Fruit fly (Drosophila melanogaster) whole organism, embryonic: ENCODE data around the gene CG13028.

Source experiments
- Aef1 ChIP-seq: fragments of 200-800 bp; sonication (Bioruptor generic); IDR thresholded peaks from 3 replicates; pipeline ENCODE4 v1.3.6; 2022; ENCODE audit warnings: missing biosample characterization, missing genetic modification characterization
- Antp ChIP-seq: fragments of 200-800 bp; sonication (Bioruptor generic); optimal IDR thresholded peaks from 3 replicates; lab custom pipeline; 2016; ENCODE audit warnings: missing biosample characterization, missing genetic modification characterization
- CG11093 ChIP-seq: fragments of 200-800 bp; sonication (Bioruptor generic); IDR thresholded peaks from 3 replicates; pipeline ENCODE4 v1.3.6; 2022; ENCODE audit warnings: missing biosample characterization, missing genetic modification characterization
- CG12659 ChIP-seq: fragments of 200-800 bp; sonication (Bioruptor generic); optimal IDR thresholded peaks from 3 replicates; lab custom pipeline; 2017; ENCODE audit warnings: mild to moderate bottlenecking, missing biosample characterization, missing genetic modification reagents, missing genetic modification characterization
- CG17186 ChIP-seq: fragments of 200-800 bp; sonication (Bioruptor generic); optimal IDR thresholded peaks from 3 replicates; lab custom pipeline; 2017; ENCODE audit warnings: missing biosample characterization, missing genetic modification reagents, missing genetic modification characterization
- Scr ChIP-seq: fragments of 200-800 bp; sonication (Bioruptor generic); IDR thresholded peaks from 2 replicates; pipeline ENCODE4 v1.3.6; 2022; ENCODE audit warnings: missing biosample characterization, missing genetic modification characterization; ENCODE audit not compliant: partially characterized antibody
- Tbp ChIP-seq: fragments of >200 bp; optimal IDR thresholded peaks from 2 replicates; lab custom pipeline; 2018; ENCODE audit warnings: missing biosample characterization, missing genetic modification characterization
- Vsx1 ChIP-seq: fragments of 200-800 bp; sonication (Bioruptor generic); optimal IDR thresholded peaks from 2 replicates; lab custom pipeline; 2017; ENCODE audit warnings: missing biosample characterization, mild to moderate bottlenecking, missing genetic modification characterization, missing genetic modification reagents
- cad ChIP-seq: fragments of >200 bp; optimal IDR thresholded peaks from 2 replicates; lab custom pipeline; 2017; ENCODE audit warnings: missing biosample characterization, missing genetic modification characterization
- crp ChIP-seq, 2 experiments: fragments of 200-800 bp; sonication (Bioruptor generic); optimal IDR thresholded peaks; 2 replicates in 1 of 2; 3 replicates in 1 of 2; lab custom pipeline; 2017; ENCODE audit warnings: missing biosample characterization in 2 of 2, missing genetic modification characterization in 2 of 2, mild to moderate bottlenecking in 1 of 2, moderate library complexity in 1 of 2
- lab ChIP-seq: fragments of 200-800 bp; sonication (Bioruptor generic); optimal IDR thresholded peaks from 3 replicates; lab custom pipeline; 2017; ENCODE audit warnings: missing biosample characterization, missing genetic modification characterization, mild to moderate bottlenecking, moderate library complexity, missing genetic modification reagents
- salm ChIP-seq: fragments of 200-800 bp; sonication (Bioruptor generic); optimal IDR thresholded peaks from 2 replicates; lab custom pipeline; 2018; ENCODE audit warnings: missing biosample characterization, mild to moderate bottlenecking, missing genetic modification characterization
- ssp ChIP-seq: fragments of 200-800 bp; sonication (Bioruptor generic); IDR thresholded peaks from 2 replicates; pipeline ENCODE4 v1.3.6; 2022; ENCODE audit warnings: missing biosample characterization, missing genetic modification characterization
- zfh1 ChIP-seq: fragments of 200-800 bp; sonication (Bioruptor generic); IDR thresholded peaks from 3 replicates; pipeline ENCODE4 v1.3.6; 2022; ENCODE audit warnings: missing biosample characterization, missing genetic modification characterization

DNA sequence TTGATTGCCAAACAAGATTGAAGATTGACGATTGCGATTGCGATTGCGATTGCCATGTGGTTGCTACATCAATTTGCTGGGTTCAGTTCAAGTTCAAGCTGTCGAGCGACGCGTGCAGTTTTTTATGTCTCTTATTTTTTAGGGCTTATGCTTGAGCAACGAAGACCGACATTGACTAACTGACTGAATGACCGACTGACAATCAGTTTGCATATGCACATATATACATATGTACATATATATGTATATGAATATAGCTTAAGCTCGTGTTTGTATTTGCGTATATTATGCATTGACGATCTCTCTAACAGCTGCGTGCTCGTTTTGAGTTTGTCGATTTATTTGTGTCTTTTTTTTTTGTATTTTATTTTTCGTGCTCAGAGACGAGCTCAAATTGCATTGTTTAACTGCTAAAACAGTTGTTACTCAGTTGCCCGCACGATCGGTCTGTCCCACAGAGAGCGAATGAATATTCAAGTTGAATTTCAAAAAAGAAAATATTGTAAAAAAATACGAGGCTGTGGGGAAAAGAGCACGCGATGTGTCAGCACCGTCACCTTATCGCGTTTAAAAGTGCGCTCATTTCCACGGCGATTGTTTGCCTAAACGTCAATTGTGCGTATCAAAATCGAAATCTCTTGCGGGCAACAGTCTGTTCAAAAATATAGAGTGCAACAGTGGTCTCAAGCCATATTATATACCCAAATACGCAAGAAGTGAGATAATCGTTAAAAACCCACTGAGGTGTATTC is 36.7 kb upstream of the CG13028 start:
- TF ChIP-seq Vsx1 (GFP tag; lab: Kevin White, UChicago): no peak
- TF ChIP-seq CG11093 (GFP tag; lab: Robert Waterston, UW): no peak
- TF ChIP-seq Tbp (GFP tag; lab: Kevin White, UChicago): no peak
- TF ChIP-seq zfh1 (GFP tag; lab: Robert Waterston, UW): no peak
- no peak for TF ChIP-seq salm (tag; lab: Kevin White, UChicago)
- TF ChIP-seq Aef1 (GFP tag; lab: Robert Waterston, UW): no peak
- no peak for TF ChIP-seq CG17186 (GFP tag; lab: Kevin White, UChicago)
- TF ChIP-seq Antp: no peak
- no peak for TF ChIP-seq cad (GFP tag; lab: Kevin White, UChicago)
- no peak for TF ChIP-seq crp (GFP tag; optimal IDR thresholded peaks at IDR 0.05; lab: Kevin White, UChicago)
- no peak for TF ChIP-seq lab (GFP tag; lab: Kevin White, UChicago)
- TF ChIP-seq CG12659 (GFP tag; lab: Kevin White, UChicago): no peak
- no peak for TF ChIP-seq Scr
- no peak for TF ChIP-seq ssp (GFP tag; lab: Robert Waterston, UW)
